Fruit fly (Drosophila melanogaster): Measurements from ENCODE around the gene oaf.

oaf gene

DNA sequence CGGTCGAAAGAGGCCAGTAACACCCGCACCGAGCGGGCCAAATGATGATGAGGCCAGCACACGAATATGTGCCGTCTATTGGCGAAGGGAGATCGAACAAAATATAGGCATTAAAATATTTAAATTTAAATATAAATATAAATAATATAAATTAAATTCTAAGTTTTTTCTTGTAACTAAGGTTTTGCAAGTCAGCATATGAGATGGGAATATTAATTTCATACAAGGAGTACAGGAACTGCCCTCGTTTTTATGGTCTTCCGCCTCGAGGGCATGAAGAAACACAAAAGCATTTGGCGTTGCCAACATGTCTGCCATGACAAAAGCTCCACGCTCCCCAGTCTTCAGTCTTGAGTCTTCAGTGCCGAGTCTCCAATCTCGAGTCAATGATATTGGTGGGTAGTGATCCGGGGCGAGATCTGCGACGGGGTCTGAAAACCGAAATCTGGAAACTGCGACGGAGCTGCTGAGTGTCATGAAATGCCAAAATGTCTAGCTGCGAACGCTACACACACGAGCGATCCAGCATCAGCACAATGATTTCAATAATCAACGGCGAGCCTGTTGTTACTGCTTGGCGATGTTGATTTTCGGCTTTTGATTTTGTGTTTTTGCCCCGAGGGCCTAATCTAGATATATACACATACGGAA, 24.9 kb upstream of the oaf start:
- TF ChIP-seq Meics (GFP tag; optimal IDR thresholded peaks at IDR 0.05) = peak; percentile 28
- TF ChIP-seq lmd (GFP tag; IDR thresholded peaks at IDR 0.05) = peak; percentile 56; the same call in 1 of the 2 replicates
- no peak for TF ChIP-seq CG17568 (GFP tag; optimal IDR thresholded peaks at IDR 0.05)
- TF ChIP-seq cato (GFP tag; optimal IDR thresholded peaks at IDR 0.05; ENCODE audit: borderline replicate concordance) = no peak
- peak; percentile 68 for TF ChIP-seq Rfx (GFP tag; IDR thresholded peaks at IDR 0.05)
- peak; percentile 32 for TF ChIP-seq Med (GFP tag)
- TF ChIP-seq CG13424 (tag; optimal IDR thresholded peaks at IDR 0.05) = peak; percentile 15
- TF ChIP-seq CG17328 (GFP tag; IDR thresholded peaks at IDR 0.05) = 0 out of 2 replicates have a peak, but pooled peaks have one; percentile 28
- peak; percentile 69 for TF ChIP-seq slbo (GFP tag; IDR thresholded peaks at IDR 0.05)
- TF ChIP-seq Fer3 (tag; optimal IDR thresholded peaks at IDR 0.05) = peak; percentile 35
- TF ChIP-seq Aef1 (GFP tag; IDR thresholded peaks at IDR 0.05) = peak; percentile 65
- peak; percentile 36; the same call in 1 of the 2 replicates for TF ChIP-seq H2.0 (GFP tag; IDR thresholded peaks at IDR 0.05)
- peak; percentile 42; the same call in 1 of the 2 replicates for TF ChIP-seq CG9215 (GFP tag; IDR thresholded peaks at IDR 0.05)
- peak; percentile 59 for TF ChIP-seq HLH3B (GFP tag; IDR thresholded peaks at IDR 0.05)
- peak; percentile 62 for TF ChIP-seq CG12769 (tag; optimal IDR thresholded peaks at IDR 0.05)
- TF ChIP-seq ase (GFP tag; IDR thresholded peaks at IDR 0.05) = peak; percentile 41; the same call in 2 of the 3 replicates
- TF ChIP-seq CG32532 (GFP tag; IDR thresholded peaks at IDR 0.05) = peak; percentile 64; the same call in 1 of the 2 replicates
- 0 out of 4 replicates have a peak, but pooled peaks have one; percentile 31 for TF ChIP-seq chinmo (GFP tag; IDR thresholded peaks at IDR 0.05; ENCODE audit: partially characterized antibody)
- TF ChIP-seq CG32772 (GFP tag; IDR thresholded peaks at IDR 0.05) = peak; percentile 62
- TF ChIP-seq Xrp1 (GFP tag; IDR thresholded peaks at IDR 0.05) = peak; percentile 45
- TF ChIP-seq pan (optimal IDR thresholded peaks at IDR 0.05) = no peak
- peak in 1 of 2 experiments; percentile 53 for TF ChIP-seq pan (GFP tag; optimal IDR thresholded peaks at IDR 0.05 in 1 of 2, IDR thresholded peaks at IDR 0.05 in 1 of 2)
- no peak for TF ChIP-seq Atf6 (GFP tag; IDR thresholded peaks at IDR 0.05)
- peak; percentile 56 for TF ChIP-seq CG18599 (GFP tag; optimal IDR thresholded peaks at IDR 0.05)
- 0 out of 2 replicates have a peak, but pooled peaks have one; percentile 25 for TF ChIP-seq seq (GFP tag; IDR thresholded peaks at IDR 0.05)
- 0 out of 2 replicates have a peak, but pooled peaks have one; percentile 11 for TF ChIP-seq Adf1 (GFP tag; IDR thresholded peaks at IDR 0.05)
- TF ChIP-seq CG10366 (GFP tag; IDR thresholded peaks at IDR 0.05) = peak; percentile 33; the same call in 1 of the 2 replicates
- TF ChIP-seq h (optimal IDR thresholded peaks at IDR 0.05) = no peak
- TF ChIP-seq lab (GFP tag; optimal IDR thresholded peaks at IDR 0.05) = peak; percentile 60
- TF ChIP-seq danr (GFP tag; IDR thresholded peaks at IDR 0.05) = 0 out of 2 replicates have a peak, but pooled peaks have one; percentile 28
- no peak for TF ChIP-seq CG2129 (GFP tag; IDR thresholded peaks at IDR 0.05; ENCODE audit: partially characterized antibody)
- TF ChIP-seq fd96Cb (tag; optimal IDR thresholded peaks at IDR 0.05) = peak; percentile 5
- TF ChIP-seq so (GFP tag; IDR thresholded peaks at IDR 0.05) = 0 out of 3 replicates have a peak, but pooled peaks have one; percentile 33
- 0 out of 2 replicates have a peak, but pooled peaks have one; percentile 26 for TF ChIP-seq sens-2 (GFP tag; IDR thresholded peaks at IDR 0.05)
- 0 out of 3 replicates have a peak, but pooled peaks have one; percentile 12 for TF ChIP-seq ken (GFP tag; IDR thresholded peaks at IDR 0.05)
- TF ChIP-seq CG15514 (GFP tag; optimal IDR thresholded peaks at IDR 0.05) = peak; percentile 2
- TF ChIP-seq CG6175 (GFP tag; IDR thresholded peaks at IDR 0.05) = 0 out of 3 replicates have a peak, but pooled peaks have one; percentile 7
- TF ChIP-seq Deaf1 (tag; optimal IDR thresholded peaks at IDR 0.05) = no peak
- TF ChIP-seq CG17385 (GFP tag; optimal IDR thresholded peaks at IDR 0.05) = peak; percentile 16
- TF ChIP-seq wdn (GFP tag; IDR thresholded peaks at IDR 0.05) = 0 out of 2 replicates have a peak, but pooled peaks have one; percentile 5
- TF ChIP-seq scrt (GFP tag; optimal IDR thresholded peaks at IDR 0.05) = peak; percentile 2
- peak; percentile 45; the same call in 1 of the 2 replicates for TF ChIP-seq CG6689 (GFP tag; IDR thresholded peaks at IDR 0.05)
- no peak for TF ChIP-seq CG8089 (GFP tag; optimal IDR thresholded peaks at IDR 0.05)
- TF ChIP-seq unpg (GFP tag; optimal IDR thresholded peaks at IDR 0.05) = peak; percentile 21
- no peak for TF ChIP-seq pb (GFP tag; optimal IDR thresholded peaks at IDR 0.05)
- no peak for TF ChIP-seq CG10267 (tag; optimal IDR thresholded peaks at IDR 0.05)
- no peak for TF ChIP-seq tap (tag; optimal IDR thresholded peaks at IDR 0.05)
- no peak for TF ChIP-seq B-H1 (GFP tag; IDR thresholded peaks at IDR 0.05)
- TF ChIP-seq otp (GFP tag; IDR thresholded peaks at IDR 0.05) = peak; percentile 26; the same call in 1 of the 3 replicates
